Worm (Caenorhabditis elegans) whole organism, midembryonic: ENCODE results near the gene B0513.90.

Experiments
- T22C8.4 ChIP-seq: fragments of 200-800 bp; sonication (Bioruptor generic); IDR thresholded peaks from 2 replicates; pipeline ENCODE4 v1.3.6; 2022; ENCODE audit warnings: missing genetic modification characterization, missing compliant biosample characterization
- cog-1 ChIP-seq: sonication (generic microtip); optimal IDR thresholded peaks from 2 replicates; lab custom pipeline; 2016; ENCODE audit warnings: missing genetic modification characterization, missing compliant biosample characterization
- flt-1 ChIP-seq: fragments of 200-800 bp; sonication (Bioruptor generic); IDR thresholded peaks from 2 replicates; pipeline ENCODE4 v1.3.6; 2022; ENCODE audit warnings: missing genetic modification characterization, missing compliant biosample characterization
- klf-2 ChIP-seq: fragments of 200-800 bp; sonication (Bioruptor generic); conservative IDR thresholded peaks from 2 replicates; pipeline ENCODE4 v1.3.6; 2022; ENCODE audit warnings: missing genetic modification reagents, missing genetic modification characterization, missing compliant biosample characterization
- med-1 ChIP-seq: sonication (generic microtip); optimal IDR thresholded peaks from 2 replicates; lab custom pipeline; 2017; ENCODE audit warnings: missing genetic modification characterization, mild to moderate bottlenecking, missing compliant biosample characterization, antibody characterized with exemption, missing genetic modification reagents; ENCODE audit not compliant: insufficient read depth
- ref-1 ChIP-seq: fragments of 200-800 bp; sonication (Bioruptor generic); conservative IDR thresholded peaks from 2 replicates; pipeline ENCODE4 v1.3.6; 2022; ENCODE audit warnings: missing genetic modification reagents, missing genetic modification characterization, missing compliant biosample characterization
- tab-1 ChIP-seq: fragments of 200-800 bp; sonication (Bioruptor generic); IDR thresholded peaks from 2 replicates; pipeline ENCODE4 v1.3.6; 2022; ENCODE audit warnings: missing genetic modification characterization, missing compliant biosample characterization
- ztf-23 ChIP-seq: fragments of 200-800 bp; sonication (Bioruptor generic); IDR thresholded peaks from 2 replicates; pipeline ENCODE4 v1.3.6; 2022; ENCODE audit warnings: missing genetic modification reagents, missing genetic modification characterization, missing compliant biosample characterization
- ztf-29 ChIP-seq: fragments of 200-800 bp; sonication (Bioruptor generic); IDR thresholded peaks from 2 replicates; pipeline ENCODE4 v1.3.6; 2022; ENCODE audit warnings: missing genetic modification reagents, missing genetic modification characterization, missing compliant biosample characterization

Gene B0513.90

DNA sequence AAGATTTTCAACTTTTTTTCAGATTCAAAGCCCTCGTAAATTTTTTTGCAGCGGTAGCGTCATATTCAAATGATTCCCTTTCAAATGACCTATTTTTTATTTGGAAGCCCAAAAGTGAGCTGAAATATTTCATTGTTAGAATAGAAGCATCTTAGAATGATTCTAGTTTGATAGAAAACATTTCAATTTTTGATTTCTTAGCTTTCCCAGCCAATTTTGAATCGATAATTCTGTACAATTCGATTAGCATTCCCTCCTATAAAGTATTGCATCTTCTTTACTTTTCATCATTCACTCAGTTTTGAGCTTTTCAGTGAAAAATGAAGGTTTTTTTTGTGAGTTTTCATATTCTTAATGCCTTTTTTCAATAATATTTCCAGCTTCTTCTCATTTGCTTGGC is at the start of gene B0513.90:
B0513.90 (plus strand) TSS at position 301 of the 400 bp plus-strand sequence.
- TF ChIP-seq cog-1: no peak
- no peak for TF ChIP-seq ref-1 (GFP tag; lab: Robert Waterston, UW)
- TF ChIP-seq med-1 (GFP tag; lab: Kevin White, UChicago): no peak
- TF ChIP-seq klf-2 (GFP tag; lab: Robert Waterston, UW): no peak
- TF ChIP-seq flt-1 (GFP tag; lab: Robert Waterston, UW): no peak
- TF ChIP-seq ztf-29 (GFP tag; lab: Robert Waterston, UW): no peak
- TF ChIP-seq tab-1 (GFP tag; lab: Robert Waterston, UW): no peak
- TF ChIP-seq T22C8.4 (GFP tag; lab: Robert Waterston, UW): no peak
- no peak for TF ChIP-seq ztf-23

DNA sequence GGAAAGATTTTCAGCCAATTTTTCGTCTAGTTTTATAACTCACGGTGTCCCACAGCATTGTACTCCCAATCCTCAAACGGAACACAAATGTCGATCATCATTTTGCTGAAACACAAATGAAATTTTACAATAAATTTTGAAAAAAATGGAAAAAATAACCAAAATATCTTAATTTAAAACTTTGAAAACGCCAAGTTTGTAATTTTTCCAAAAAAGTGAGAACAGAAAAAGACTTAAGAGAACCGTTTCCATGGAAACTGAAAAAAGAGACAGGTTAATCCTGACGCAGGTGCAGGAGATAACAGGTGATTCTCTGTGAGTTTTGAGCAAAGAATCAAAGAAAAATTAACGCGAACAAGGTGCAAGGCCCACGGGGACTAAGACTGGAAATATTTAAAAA is 46.0 kb upstream of the B0513.90 start, which contains the start of gene Y45F10D.15:
Y45F10D.15 (minus strand) TSS at position 101 of the 400 bp plus-strand sequence.
- TF ChIP-seq med-1 (GFP tag; lab: Kevin White, UChicago) (no peak), klf-2 (GFP tag; lab: Robert Waterston, UW) (no peak), flt-1 (GFP tag; lab: Robert Waterston, UW) (no peak), T22C8.4 (GFP tag; lab: Robert Waterston, UW) (no peak), tab-1 (GFP tag; lab: Robert Waterston, UW) (no peak), ref-1 (GFP tag; lab: Robert Waterston, UW) (no peak), ztf-29 (GFP tag; lab: Robert Waterston, UW) (no peak), ztf-23 (no peak)

ce11 chrIV:13826363-13826762 is 40.5 kb upstream of the B0513.90 start:
- TF ChIP-seq cog-1 (peak; percentile 19), klf-2 (GFP tag; lab: Robert Waterston, UW) (no peak), ztf-23 (no peak), tab-1 (GFP tag; lab: Robert Waterston, UW) (no peak)

- TF ChIP-seq ztf-29 (GFP tag; lab: Robert Waterston, UW): no peak
- TF ChIP-seq cog-1: no peak
- TF ChIP-seq ztf-23: no peak
- TF ChIP-seq ref-1 (GFP tag; lab: Robert Waterston, UW): no peak
- no peak for TF ChIP-seq klf-2 (GFP tag; lab: Robert Waterston, UW)
- no peak for TF ChIP-seq med-1 (GFP tag; lab: Kevin White, UChicago)
- TF ChIP-seq tab-1 (GFP tag; lab: Robert Waterston, UW): no peak
- TF ChIP-seq T22C8.4 (GFP tag; lab: Robert Waterston, UW): no peak
These were observed 39.3 kb upstream of the B0513.90 start, which contains the start of gene rga-5 for ce11 chrIV:13827586-13827985. Gene rga-5, plus strand, starts transcription at chrIV:13827886.

ce11 chrIV:13834394-13835129 is 32.3 kb upstream of the B0513.90 start:
- no peak for TF ChIP-seq flt-1 (GFP tag; lab: Robert Waterston, UW)
- no peak for TF ChIP-seq klf-2 (GFP tag; lab: Robert Waterston, UW)
- no peak for TF ChIP-seq ztf-29 (GFP tag; lab: Robert Waterston, UW)
- TF ChIP-seq T22C8.4 (GFP tag; lab: Robert Waterston, UW): no peak
- TF ChIP-seq med-1 (GFP tag; lab: Kevin White, UChicago): no peak

DNA sequence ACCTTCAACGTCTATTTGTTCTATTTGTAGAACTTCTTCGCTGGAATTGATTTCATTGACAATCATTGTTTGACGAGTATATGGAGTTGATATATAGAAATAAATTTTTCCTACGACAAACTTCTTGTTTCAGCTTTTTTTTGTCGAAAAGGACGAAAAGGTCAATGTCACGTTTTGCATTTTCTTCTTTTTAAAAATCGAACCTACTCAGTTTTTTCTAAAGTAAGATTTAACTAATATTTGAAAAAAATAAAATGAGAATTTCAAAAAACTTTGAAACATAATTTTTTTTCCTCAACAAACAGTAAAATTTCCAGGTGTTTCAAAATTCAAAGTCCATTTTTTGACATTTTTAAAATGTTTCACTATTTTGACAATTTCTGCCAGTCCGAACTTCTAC is 30.6 kb upstream of the B0513.90 start, which contains the start of gene H08M01.1:
H08M01.1 (minus strand) TSS at position 101 of the 400 bp plus-strand sequence.
- no peak for TF ChIP-seq tab-1 (GFP tag; lab: Robert Waterston, UW)
- no peak for TF ChIP-seq T22C8.4 (GFP tag; lab: Robert Waterston, UW)
- TF ChIP-seq klf-2 (GFP tag; lab: Robert Waterston, UW): no peak
- no peak for TF ChIP-seq cog-1
- no peak for TF ChIP-seq med-1 (GFP tag; lab: Kevin White, UChicago)
- no peak for TF ChIP-seq flt-1 (GFP tag; lab: Robert Waterston, UW)
- TF ChIP-seq ref-1 (GFP tag; lab: Robert Waterston, UW): no peak
- no peak for TF ChIP-seq ztf-23
- TF ChIP-seq ztf-29 (GFP tag; lab: Robert Waterston, UW): no peak

ce11 chrIV:13838296-13838695 is 28.6 kb upstream of the B0513.90 start:
- no peak for TF ChIP-seq ztf-29 (GFP tag; lab: Robert Waterston, UW)
- TF ChIP-seq tab-1 (GFP tag; lab: Robert Waterston, UW): no peak
- no peak for TF ChIP-seq ref-1 (GFP tag; lab: Robert Waterston, UW)
- TF ChIP-seq T22C8.4 (GFP tag; lab: Robert Waterston, UW): no peak
- TF ChIP-seq klf-2 (GFP tag; lab: Robert Waterston, UW): no peak
- TF ChIP-seq flt-1 (GFP tag; lab: Robert Waterston, UW): no peak
- no peak for TF ChIP-seq cog-1
- TF ChIP-seq ztf-23: no peak
- no peak for TF ChIP-seq med-1 (GFP tag; lab: Kevin White, UChicago)

ce11 chrIV:13860459-13860858 is 6.4 kb upstream of the B0513.90 start:
- TF ChIP-seq klf-2 (GFP tag; lab: Robert Waterston, UW) (no peak), flt-1 (GFP tag; lab: Robert Waterston, UW) (no peak), med-1 (GFP tag; lab: Kevin White, UChicago) (no peak), tab-1 (GFP tag; lab: Robert Waterston, UW) (no peak), T22C8.4 (GFP tag; lab: Robert Waterston, UW) (no peak), ztf-23 (no peak), cog-1 (no peak), ztf-29 (GFP tag; lab: Robert Waterston, UW) (no peak), ref-1 (GFP tag; lab: Robert Waterston, UW) (no peak)

- TF ChIP-seq cog-1: no peak
These were observed 1.7 kb upstream of the B0513.90 start, which contains the start of gene vamp-8 for ce11 chrIV:13865172-13865571. Gene vamp-8, minus strand, starts transcription at chrIV:13865196.
